Fruit fly (Drosophila melanogaster): ENCODE measurements around the gene Srx.

Srx gene

DNA sequence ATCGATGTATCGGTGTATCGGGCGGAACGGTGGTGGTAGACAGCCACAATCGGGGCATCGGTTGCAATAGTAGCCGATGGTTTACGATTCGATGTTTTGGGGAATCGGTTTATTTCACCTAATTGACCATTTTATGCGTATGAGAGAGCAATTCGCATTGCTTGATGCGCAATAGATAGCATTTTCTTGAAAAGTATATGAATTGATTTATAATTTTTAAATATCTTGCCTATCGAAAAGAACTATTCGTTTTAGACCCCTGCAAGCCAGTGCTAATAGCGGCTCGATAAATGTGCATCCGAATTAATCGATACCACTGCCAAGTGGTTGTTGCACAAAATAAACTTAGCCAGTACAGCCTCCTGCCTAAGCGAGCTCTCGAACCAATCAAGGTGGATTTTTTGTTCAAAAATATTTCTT lies 30.4 kb downstream of the Srx start, which contains the start of gene mnb (continued):
- no peak for TF ChIP-seq klu (GFP tag; IDR thresholded peaks at IDR 0.05)
- TF ChIP-seq jumu (GFP tag; optimal IDR thresholded peaks at IDR 0.05): no peak
- TF ChIP-seq Eip74EF (GFP tag; optimal IDR thresholded peaks at IDR 0.05): no peak
- TF ChIP-seq tna (GFP tag; IDR thresholded peaks at IDR 0.05; ENCODE audit: partially characterized antibody): peak; percentile 98
- TF ChIP-seq Hmr (GFP tag; optimal IDR thresholded peaks at IDR 0.05): peak; percentile 56
- TF ChIP-seq C15 (GFP tag; IDR thresholded peaks at IDR 0.05): no peak
- TF ChIP-seq pho (GFP tag; optimal IDR thresholded peaks at IDR 0.05): no peak
- peak; percentile 19 for TF ChIP-seq CG1603 (tag; optimal IDR thresholded peaks at IDR 0.05)
- TF ChIP-seq CG32532 (GFP tag; IDR thresholded peaks at IDR 0.05): peak; percentile 33; the same call in 1 of the 2 replicates
- no peak for TF ChIP-seq CG10147 (GFP tag; optimal IDR thresholded peaks at IDR 0.05)
- no peak for TF ChIP-seq CG11085 (GFP tag; IDR thresholded peaks at IDR 0.05)
- peak; percentile 19 for TF ChIP-seq CG2678 (tag; optimal IDR thresholded peaks at IDR 0.05)
- peak; percentile 13 for TF ChIP-seq lbe (GFP tag; optimal IDR thresholded peaks at IDR 0.05)
- peak; percentile 30 for TF ChIP-seq Hr3 (GFP tag; optimal IDR thresholded peaks at IDR 0.05)
- no peak for TF ChIP-seq fru (optimal IDR thresholded peaks at IDR 0.05)
- no peak for TF ChIP-seq CG10979 (tag; optimal IDR thresholded peaks at IDR 0.05)
- peak; percentile 8; the same call in 1 of the 3 replicates for TF ChIP-seq CG11456 (GFP tag; IDR thresholded peaks at IDR 0.05)
- TF ChIP-seq bcd (GFP tag; optimal IDR thresholded peaks at IDR 0.05): peak; percentile 28
- peak; percentile 17 for TF ChIP-seq CG11504 (tag; optimal IDR thresholded peaks at IDR 0.05)
- peak; percentile 73 for TF ChIP-seq CG14710 (tag; optimal IDR thresholded peaks at IDR 0.05)
- no peak for TF ChIP-seq CG5953 (GFP tag; IDR thresholded peaks at IDR 0.05)
- no peak for TF ChIP-seq Hr78 (GFP tag; optimal IDR thresholded peaks at IDR 0.05)
- TF ChIP-seq CG5180 (GFP tag; optimal IDR thresholded peaks at IDR 0.05): no peak
- TF ChIP-seq sug (tag; optimal IDR thresholded peaks at IDR 0.05): peak; percentile 41
- TF ChIP-seq Ets65A (GFP tag): peak; percentile 94
- TF ChIP-seq CkIIα-i1 (GFP tag; IDR thresholded peaks at IDR 0.05): no peak
- TF ChIP-seq CG6689 (GFP tag; IDR thresholded peaks at IDR 0.05): no peak
- no peak for TF ChIP-seq pb (GFP tag; optimal IDR thresholded peaks at IDR 0.05)
- no peak for TF ChIP-seq Awh (GFP tag; IDR thresholded peaks at IDR 0.05)
- TF ChIP-seq TFAM (GFP tag; optimal IDR thresholded peaks at IDR 0.05): no peak
- TF ChIP-seq CG31365 (tag; optimal IDR thresholded peaks at IDR 0.05): no peak
- TF ChIP-seq CG14014 (GFP tag; IDR thresholded peaks at IDR 0.05): no peak
- TF ChIP-seq CG6683 (GFP tag; optimal IDR thresholded peaks at IDR 0.05): no peak
- TF ChIP-seq kni (GFP tag; optimal IDR thresholded peaks at IDR 0.05): no peak
- no peak for TF ChIP-seq CG4730 (GFP tag; IDR thresholded peaks at IDR 0.05)
- no peak for TF ChIP-seq hth (optimal IDR thresholded peaks at IDR 0.05)
- TF ChIP-seq lilli (GFP tag; optimal IDR thresholded peaks at IDR 0.05): peak; percentile 57
- peak; percentile 97 for TF ChIP-seq zen2 (GFP tag; IDR thresholded peaks at IDR 0.05; ENCODE audit: partially characterized antibody)
- peak; percentile 3 for TF ChIP-seq CG8089 (GFP tag; optimal IDR thresholded peaks at IDR 0.05)
- TF ChIP-seq CG6272 (GFP tag; IDR thresholded peaks at IDR 0.05): peak; percentile 46; the same call in 1 of the 2 replicates
- TF ChIP-seq CG16779 (GFP tag; IDR thresholded peaks at IDR 0.05): no peak
- TF ChIP-seq D (optimal IDR thresholded peaks at IDR 0.05): no peak
- TF ChIP-seq D (GFP tag; optimal IDR thresholded peaks at IDR 0.05): no peak
- TF ChIP-seq H2.0 (GFP tag; IDR thresholded peaks at IDR 0.05): no peak
- TF ChIP-seq cato (GFP tag; optimal IDR thresholded peaks at IDR 0.05; ENCODE audit: borderline replicate concordance): no peak
- TF ChIP-seq CG17912 (GFP tag; optimal IDR thresholded peaks at IDR 0.05): no peak
- TF ChIP-seq CG9932 (GFP tag; IDR thresholded peaks at IDR 0.05): peak; percentile 72
- no peak for TF ChIP-seq Spps (tag; optimal IDR thresholded peaks at IDR 0.05)
- no peak for TF ChIP-seq chn (GFP tag; optimal IDR thresholded peaks at IDR 0.05)
- peak; percentile 99 for TF ChIP-seq Dll (GFP tag; IDR thresholded peaks at IDR 0.05; ENCODE audit: partially characterized antibody)
- no peak for TF ChIP-seq CG12236 (GFP tag; optimal IDR thresholded peaks at IDR 0.05)
- peak; percentile 14 for TF ChIP-seq CG13424 (tag; optimal IDR thresholded peaks at IDR 0.05)
